Fruit fly (Drosophila melanogaster) whole organism, embryonic: Measurements from ENCODE around the gene Rack1.

Experiments
- CG1602 ChIP-seq: fragments of 200-800 bp; sonication (Bioruptor generic); optimal IDR thresholded peaks from 3 replicates; lab custom pipeline; 2016; ENCODE audit warnings: missing biosample characterization, missing genetic modification characterization
- CG6175 ChIP-seq: fragments of 200-800 bp; sonication (Bioruptor generic); IDR thresholded peaks from 3 replicates; pipeline ENCODE4 v1.3.6; 2022; ENCODE audit warnings: missing biosample characterization, missing genetic modification characterization
- maf-S ChIP-seq: fragments of 200-800 bp; sonication (Bioruptor generic); optimal IDR thresholded peaks from 2 replicates; lab custom pipeline; 2016; ENCODE audit warnings: missing biosample characterization, missing genetic modification characterization
- pan ChIP-seq, 4 experiments: fragments of >200 bp in 3 of 4; fragments of 200-800 bp in 1 of 4; sonication (Bioruptor generic) in 1 of 4; optimal IDR thresholded peaks in 3 of 4; IDR thresholded peaks in 1 of 4; 2 replicates each; pipeline versions ENCODE4 v1.3.6 to Lab custom; 2017 to 2022; ENCODE audit warnings: missing biosample characterization in 2 of 4, missing genetic modification characterization in 2 of 4, mixed read lengths in 1 of 4
- so ChIP-seq: fragments of 200-800 bp; sonication (Bioruptor generic); IDR thresholded peaks from 3 replicates; pipeline ENCODE4 v1.3.6; 2022; ENCODE audit warnings: missing biosample characterization, missing genetic modification characterization

DNA sequence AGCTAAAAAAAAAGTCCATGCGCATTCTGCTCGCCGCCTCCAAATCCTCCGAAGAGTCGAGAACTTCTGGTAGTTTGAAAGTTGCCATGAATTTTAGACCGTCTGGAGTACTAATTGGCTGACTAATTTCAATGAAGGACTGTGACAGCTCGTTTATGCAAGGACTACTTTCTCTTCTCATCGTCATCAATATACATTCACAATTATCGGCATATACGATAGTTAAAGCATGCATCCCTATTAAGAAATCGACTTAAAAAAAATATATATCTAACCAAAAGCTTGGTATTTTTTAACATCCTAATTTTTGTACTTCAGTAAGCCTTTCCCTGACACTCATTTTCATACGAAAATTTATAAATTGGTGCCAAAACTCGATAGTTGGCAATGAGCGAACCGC lies 13.0 kb upstream of the Rack1 start, which contains the start of gene CG14537:
- TF ChIP-seq CG6175, result no peak
- no peak for TF ChIP-seq so (GFP tag; lab: Robert Waterston, UW)
- no peak for TF ChIP-seq CG1602 (GFP tag; lab: Kevin White, UChicago)
- no peak for TF ChIP-seq pan (optimal IDR thresholded peaks at IDR 0.05; lab: Kevin White, UChicago)
- TF ChIP-seq pan (GFP tag; optimal IDR thresholded peaks at IDR 0.05 in 1 of 2, IDR thresholded peaks at IDR 0.05 in 1 of 2), result no peak
- TF ChIP-seq maf-S (GFP tag; lab: Kevin White, UChicago), result no peak
